Fruit fly (Drosophila melanogaster) whole organism, embryonic: ENCODE measurements around the gene CG9117.

ENCODE experiments used
- CG1832 ChIP-seq: fragments of 200-800 bp; sonication (Bioruptor generic); optimal IDR thresholded peaks from 2 replicates; lab custom pipeline; 2017; ENCODE audit warnings: missing biosample characterization, mild to moderate bottlenecking, missing genetic modification characterization, inconsistent platforms
- disco-r ChIP-seq: fragments of 200-800 bp; sonication (Bioruptor generic); optimal IDR thresholded peaks from 2 replicates; lab custom pipeline; 2016; ENCODE audit warnings: missing biosample characterization, missing genetic modification characterization
- gt ChIP-seq: fragments of 200-800 bp; sonication (Bioruptor generic); IDR thresholded peaks from 2 replicates; pipeline ENCODE4 v1.3.6; 2022; ENCODE audit warnings: missing biosample characterization, missing genetic modification characterization

DNA sequence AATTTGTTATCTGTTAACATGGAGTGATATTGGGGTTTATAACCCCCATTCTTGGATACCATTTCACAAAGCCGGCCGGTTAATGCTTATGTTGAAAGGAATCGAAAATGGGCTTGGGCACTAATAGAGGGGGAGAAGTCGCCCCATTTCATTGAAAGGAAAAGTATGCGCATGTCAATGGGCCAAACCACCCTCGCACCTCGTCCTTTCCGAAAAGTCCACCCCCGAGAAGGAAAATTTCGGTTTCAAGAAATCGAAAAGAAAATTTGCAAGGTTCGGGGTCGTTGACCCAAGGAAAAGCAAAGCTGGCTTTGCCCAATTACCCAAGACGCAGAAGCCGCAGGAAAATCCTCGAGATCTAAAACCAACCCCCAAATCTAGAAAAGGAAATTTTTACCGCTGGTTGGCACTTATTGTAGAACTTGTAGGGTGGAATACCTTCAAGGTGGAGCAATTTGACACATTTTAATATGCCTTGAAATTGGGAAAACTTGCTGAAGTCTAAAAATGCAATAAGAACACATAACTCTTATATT, 39.2 kb upstream of the CG9117 start:
- TF ChIP-seq CG1832 (GFP tag; lab: Kevin White, UChicago) (no peak), disco-r (GFP tag; lab: Kevin White, UChicago) (no peak), gt (no peak)
